Fruit fly (Drosophila melanogaster) S2 (cell line): ENCODE results near the gene Axs.

Experiments used
- CG8478 ChIP-seq: fragments of >200 bp; optimal IDR thresholded peaks from 2 replicates; lab custom pipeline; 2018
- CTCF ChIP-seq, 2 experiments: fragments of >200 bp; optimal IDR thresholded peaks; 2 replicates each; lab custom pipeline; 2018

DNA sequence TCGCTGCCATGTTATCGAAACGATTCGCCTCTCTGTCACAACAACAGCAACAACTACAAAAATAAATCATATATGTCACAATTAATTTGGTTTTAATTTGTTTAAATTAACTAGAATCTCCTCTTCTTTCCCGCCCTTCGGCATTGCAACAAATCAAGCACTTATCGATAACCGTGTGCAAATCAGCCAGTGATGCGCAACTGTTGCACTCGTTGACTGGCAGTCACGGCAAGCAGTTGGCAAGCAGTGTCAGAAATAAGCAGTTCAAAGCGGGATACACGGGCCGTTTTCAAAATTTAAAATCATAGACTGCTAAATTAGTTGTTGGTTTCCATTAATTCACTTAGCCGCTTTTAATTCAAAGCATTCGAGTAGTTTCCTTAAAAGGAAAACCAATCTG lies at the start of gene Axs:
- TF ChIP-seq CTCF (optimal IDR thresholded peaks at IDR 0.05; lab: Kevin White, UChicago) (peak; percentile 31 to 49), CG8478 (lab: Kevin White, UChicago) (no peak)
